Fruit fly (Drosophila melanogaster) whole organism, prepupa: ENCODE results near the gene CG9270.
A peak's percentile ranks its signal among the peaks of the same experiment; 100 is the strongest.

Experiments
- Blimp-1 ChIP-seq: fragments of 200-800 bp; sonication (Bioruptor generic); optimal IDR thresholded peaks from 3 replicates; lab custom pipeline; 2017; ENCODE audit warnings: missing biosample characterization, missing genetic modification characterization, mild to moderate bottlenecking, moderate library complexity, missing genetic modification reagents
- CG10631 ChIP-seq: fragments of 200-800 bp; sonication (Bioruptor generic); optimal IDR thresholded peaks from 2 replicates; lab custom pipeline; 2016; ENCODE audit warnings: missing biosample characterization, missing genetic modification characterization
- CG10669 ChIP-seq: fragments of 200-800 bp; sonication (Bioruptor generic); optimal IDR thresholded peaks from 3 replicates; lab custom pipeline; 2018; ENCODE audit warnings: missing biosample characterization, mild to moderate bottlenecking, missing genetic modification characterization, moderate library complexity
- CG11294 ChIP-seq: fragments of 200-800 bp; sonication (Bioruptor generic); IDR thresholded peaks from 2 replicates; pipeline ENCODE4 v1.3.6; 2022; ENCODE audit warnings: missing biosample characterization, missing genetic modification characterization
- CG11762 ChIP-seq: fragments of 200-800 bp; sonication (Bioruptor generic); optimal IDR thresholded peaks from 3 replicates; lab custom pipeline; 2016; ENCODE audit warnings: missing biosample characterization, missing genetic modification characterization; ENCODE audit not compliant: insufficient read depth
- CG15336 ChIP-seq: fragments of 200-800 bp; sonication (Bioruptor generic); IDR thresholded peaks from 2 replicates; pipeline ENCODE4 v1.3.6; 2022; ENCODE audit warnings: missing biosample characterization, missing genetic modification characterization
- CG1621 ChIP-seq: fragments of 200-800 bp; sonication (Bioruptor generic); optimal IDR thresholded peaks from 3 replicates; lab custom pipeline; 2018; ENCODE audit warnings: missing biosample characterization, mild to moderate bottlenecking, missing genetic modification characterization
- CG16779 ChIP-seq: fragments of 200-800 bp; sonication (Bioruptor generic); optimal IDR thresholded peaks from 3 replicates; lab custom pipeline; 2017; ENCODE audit warnings: missing biosample characterization, mild to moderate bottlenecking, missing genetic modification characterization
- CG3032 ChIP-seq: fragments of 200-800 bp; optimal IDR thresholded peaks from 2 replicates; lab custom pipeline; 2019; ENCODE audit warnings: missing biosample characterization, mild to moderate bottlenecking, missing genetic modification characterization, moderate library complexity
- CG31627 ChIP-seq: fragments of 200-800 bp; sonication (Bioruptor generic); optimal IDR thresholded peaks from 3 replicates; lab custom pipeline; 2016; ENCODE audit warnings: missing biosample characterization, missing genetic modification characterization
- CG34406 ChIP-seq: fragments of 200-800 bp; sonication (Bioruptor generic); optimal IDR thresholded peaks from 3 replicates; lab custom pipeline; 2016; ENCODE audit warnings: missing biosample characterization, missing genetic modification characterization
- CG4318 ChIP-seq: fragments of 200-800 bp; sonication (Bioruptor generic); optimal IDR thresholded peaks from 3 replicates; lab custom pipeline; 2017; ENCODE audit warnings: missing biosample characterization, mild to moderate bottlenecking, missing genetic modification characterization
- CG6163 ChIP-seq: fragments of 200-800 bp; sonication (Bioruptor generic); IDR thresholded peaks from 3 replicates; pipeline ENCODE4 v1.3.6; 2022; ENCODE audit warnings: missing biosample characterization, missing genetic modification characterization
- CG6792 ChIP-seq: fragments of 200-800 bp; sonication (Bioruptor generic); optimal IDR thresholded peaks from 3 replicates; lab custom pipeline; 2016; ENCODE audit warnings: missing biosample characterization, missing genetic modification characterization
- CG6808 ChIP-seq: fragments of 200-800 bp; sonication (Bioruptor generic); optimal IDR thresholded peaks from 3 replicates; lab custom pipeline; 2017; ENCODE audit warnings: missing biosample characterization, missing genetic modification characterization, mild to moderate bottlenecking, moderate library complexity, missing genetic modification reagents
- CG8119 ChIP-seq: fragments of 200-800 bp; sonication (Bioruptor generic); IDR thresholded peaks from 3 replicates; pipeline ENCODE4 v1.3.6; 2022; ENCODE audit warnings: missing biosample characterization, missing genetic modification characterization
- CG9139 ChIP-seq: fragments of 200-800 bp; sonication (Bioruptor generic); optimal IDR thresholded peaks from 3 replicates; lab custom pipeline; 2017; ENCODE audit warnings: missing biosample characterization, mild to moderate bottlenecking, missing genetic modification characterization
- Eip78C ChIP-seq: fragments of 200-800 bp; sonication (Bioruptor generic); peaks from one replicate; lab custom pipeline; 2016; ENCODE audit warnings: missing biosample characterization, missing genetic modification characterization
- Ets21C ChIP-seq: fragments of 200-800 bp; sonication (Bioruptor generic); optimal IDR thresholded peaks from 3 replicates; lab custom pipeline; 2016; ENCODE audit warnings: missing biosample characterization, missing genetic modification characterization
- Ets96B ChIP-seq: fragments of 200-800 bp; optimal IDR thresholded peaks from 2 replicates; lab custom pipeline; 2019; ENCODE audit warnings: missing biosample characterization, mild to moderate bottlenecking, missing genetic modification characterization, moderate library complexity
- Gug ChIP-seq: fragments of 200-800 bp; sonication (Bioruptor generic); IDR thresholded peaks from 2 replicates; pipeline ENCODE4 v1.3.6; 2022; ENCODE audit warnings: missing biosample characterization, missing genetic modification characterization
- Hr38 ChIP-seq: sonication (Bioruptor generic); optimal IDR thresholded peaks from 2 replicates; lab custom pipeline; 2016; ENCODE audit warnings: missing biosample characterization, missing genetic modification characterization
- Met ChIP-seq: fragments of 200-800 bp; sonication (Bioruptor generic); optimal IDR thresholded peaks from 3 replicates; lab custom pipeline; 2016; ENCODE audit warnings: missing biosample characterization, missing genetic modification characterization
- Sox14 ChIP-seq: fragments of 200-800 bp; sonication (Bioruptor generic); optimal IDR thresholded peaks from 3 replicates; lab custom pipeline; 2016; ENCODE audit warnings: missing biosample characterization, missing genetic modification characterization
- achi ChIP-seq: fragments of 200-800 bp; sonication (Bioruptor generic); optimal IDR thresholded peaks from 3 replicates; lab custom pipeline; 2016; ENCODE audit warnings: missing biosample characterization, missing genetic modification characterization
- acj6 ChIP-seq: fragments of 200-800 bp; sonication (Bioruptor generic); optimal IDR thresholded peaks from 3 replicates; lab custom pipeline; 2016; ENCODE audit warnings: missing biosample characterization, missing genetic modification characterization
- cyc ChIP-seq: fragments of 200-800 bp; sonication (Bioruptor generic); optimal IDR thresholded peaks from 3 replicates; lab custom pipeline; 2016; ENCODE audit warnings: missing biosample characterization, missing genetic modification characterization
- dsx ChIP-seq: fragments of 200-800 bp; optimal IDR thresholded peaks from 3 replicates; lab custom pipeline; 2019; ENCODE audit warnings: missing biosample characterization, mild to moderate bottlenecking, missing genetic modification characterization, moderate library complexity; ENCODE audit not compliant: poor library complexity, severe bottlenecking
- esn ChIP-seq: fragments of 200-800 bp; sonication (Bioruptor generic); optimal IDR thresholded peaks from 2 replicates; lab custom pipeline; 2016; ENCODE audit warnings: missing biosample characterization, mild to moderate bottlenecking, missing genetic modification characterization, moderate library complexity
- fd59A ChIP-seq: fragments of 200-800 bp; sonication (Bioruptor generic); optimal IDR thresholded peaks from 2 replicates; lab custom pipeline; 2017; ENCODE audit warnings: missing biosample characterization, mild to moderate bottlenecking, missing genetic modification characterization, missing genetic modification reagents
- fkh ChIP-seq: fragments of 200-800 bp; sonication (Bioruptor generic); optimal IDR thresholded peaks from 3 replicates; lab custom pipeline; 2017; ENCODE audit warnings: missing biosample characterization, mild to moderate bottlenecking, missing genetic modification characterization, moderate library complexity
- pdm3 ChIP-seq: fragments of 200-800 bp; sonication (Bioruptor generic); optimal IDR thresholded peaks from 3 replicates; lab custom pipeline; 2016; ENCODE audit warnings: missing biosample characterization, missing genetic modification characterization
- salr ChIP-seq, 2 experiments: fragments of 200-800 bp; sonication (Bioruptor generic); optimal IDR thresholded peaks; 3 replicates each; lab custom pipeline; 2016 to 2018; ENCODE audit warnings: missing biosample characterization in 2 of 2, missing genetic modification characterization in 2 of 2, mild to moderate bottlenecking in 1 of 2
- spab ChIP-seq: fragments of 200-800 bp; sonication (Bioruptor generic); optimal IDR thresholded peaks from 2 replicates; lab custom pipeline; 2017; ENCODE audit warnings: missing biosample characterization, mild to moderate bottlenecking, missing genetic modification characterization, missing genetic modification reagents
- ss ChIP-seq, 2 experiments: fragments of 200-800 bp; sonication (Bioruptor generic); optimal IDR thresholded peaks; 2 replicates in 1 of 2; 3 replicates in 1 of 2; lab custom pipeline; 2017 to 2018; ENCODE audit warnings: mild to moderate bottlenecking in 2 of 2, missing biosample characterization in 2 of 2, missing genetic modification characterization in 2 of 2, moderate library complexity in 1 of 2
- svp ChIP-seq: fragments of 200-800 bp; sonication (Bioruptor generic); peaks from one replicate; lab custom pipeline; 2016; ENCODE audit warnings: missing biosample characterization, missing genetic modification characterization

CG9270 gene

dm6 chr2L:20917235-20918055 is 16.5 kb downstream of the CG9270 start (continued):
- TF ChIP-seq Eip78C, result peak; percentile 96
- TF ChIP-seq achi, result peak; percentile 61
- peak; percentile 15 for TF ChIP-seq CG34406 (GFP tag; lab: Kevin White, UChicago)
- peak; percentile 71 for TF ChIP-seq CG11762 (GFP tag; lab: Kevin White, UChicago)
- no peak for TF ChIP-seq cyc (GFP tag; lab: Kevin White, UChicago)
- TF ChIP-seq CG8119 (GFP tag; lab: Robert Waterston, UW), result peak; percentile 44
- TF ChIP-seq CG6163 (GFP tag; lab: Robert Waterston, UW), result no peak
- peak; percentile 63 for TF ChIP-seq CG4318
- no peak for TF ChIP-seq Sox14 (GFP tag; lab: Kevin White, UChicago)
- TF ChIP-seq pdm3 (GFP tag; lab: Kevin White, UChicago), result peak; percentile 42
- peak in 1 of 2 experiments; percentile 85 for TF ChIP-seq salr (GFP tag; optimal IDR thresholded peaks at IDR 0.05; lab: Kevin White, UChicago)
- TF ChIP-seq CG6808 (GFP tag; lab: Kevin White, UChicago), result peak; percentile 76
- TF ChIP-seq Gug, result peak; percentile 71
- peak; percentile 49 for TF ChIP-seq CG6792
- no peak for TF ChIP-seq Ets21C
- TF ChIP-seq Met (GFP tag; lab: Kevin White, UChicago), result peak; percentile 66
- TF ChIP-seq esn (GFP tag; lab: Kevin White, UChicago), result peak; percentile 76
- TF ChIP-seq svp, result peak; percentile 73
- peak; percentile 41 for TF ChIP-seq acj6 (GFP tag; lab: Kevin White, UChicago)
- peak; percentile 64; the same call in 1 of the 2 replicates for TF ChIP-seq CG15336 (GFP tag; lab: Robert Waterston, UW)

- TF ChIP-seq CG6808 (GFP tag; lab: Kevin White, UChicago), result peak; percentile 83
- TF ChIP-seq CG9139 (GFP tag; lab: Kevin White, UChicago), result peak; percentile 81
- peak; percentile 4 for TF ChIP-seq CG16779 (tag; lab: Kevin White, UChicago)
- peak; percentile 46; the same call in 2 of the 3 replicates for TF ChIP-seq CG6163 (GFP tag; lab: Robert Waterston, UW)
- no peak for TF ChIP-seq CG31627 (GFP tag; lab: Kevin White, UChicago)
- TF ChIP-seq CG15336 (GFP tag; lab: Robert Waterston, UW), result no peak
- TF ChIP-seq Sox14 (GFP tag; lab: Kevin White, UChicago), result no peak
- TF ChIP-seq Hr38, result no peak
- TF ChIP-seq CG11294 (GFP tag; lab: Robert Waterston, UW), result no peak
- peak; percentile 76 for TF ChIP-seq spab
- TF ChIP-seq fd59A (GFP tag; lab: Kevin White, UChicago), result no peak
- peak; percentile 16 for TF ChIP-seq Blimp-1 (GFP tag; lab: Kevin White, UChicago)
- TF ChIP-seq CG10631 (GFP tag; lab: Kevin White, UChicago), result no peak
- TF ChIP-seq Ets96B (tag; lab: Kevin White, UChicago), result peak; percentile 76
- no peak for TF ChIP-seq fkh (GFP tag; lab: Kevin White, UChicago)
- TF ChIP-seq dsx (GFP tag; lab: Kevin White, UChicago), result peak; percentile 68
- peak; percentile 85 for TF ChIP-seq ss (GFP tag; optimal IDR thresholded peaks at IDR 0.05; lab: Kevin White, UChicago)
- peak in 1 of 2 experiments; percentile 21 for TF ChIP-seq salr (GFP tag; optimal IDR thresholded peaks at IDR 0.05; lab: Kevin White, UChicago)
- no peak for TF ChIP-seq CG34406 (GFP tag; lab: Kevin White, UChicago)
- TF ChIP-seq CG1621 (tag; lab: Kevin White, UChicago), result peak; percentile 75
- peak; percentile 68 for TF ChIP-seq CG10669 (GFP tag; lab: Kevin White, UChicago)
- no peak for TF ChIP-seq Met (GFP tag; lab: Kevin White, UChicago)
- TF ChIP-seq CG3032, result peak; percentile 72
Observed at dm6 chr2L:20916672-20917209, 17.2 kb downstream of the CG9270 start.
